Fruit fly (Drosophila melanogaster): ENCODE results near the gene Crz.

Crz gene

dm6 chr3R:14297489-14297888 lies 17.2 kb upstream of the Crz start:
- TF ChIP-seq Myc (optimal IDR thresholded peaks at IDR 0.05) (no peak), ttk (optimal IDR thresholded peaks at IDR 0.05) (no peak), Sin3A (optimal IDR thresholded peaks at IDR 0.05) (no peak), psq (optimal IDR thresholded peaks at IDR 0.05) (no peak), insv (optimal IDR thresholded peaks at IDR 0.05) (no peak), h (optimal IDR thresholded peaks at IDR 0.05) (no peak)

- no peak for TF ChIP-seq Sin3A (optimal IDR thresholded peaks at IDR 0.05)
- no peak for TF ChIP-seq ttk (optimal IDR thresholded peaks at IDR 0.05)
- no peak for TF ChIP-seq Myc (optimal IDR thresholded peaks at IDR 0.05)
- TF ChIP-seq h (optimal IDR thresholded peaks at IDR 0.05) = no peak
Measured at dm6 chr3R:14298078-14298896, 16.4 kb upstream of the Crz start.

DNA sequence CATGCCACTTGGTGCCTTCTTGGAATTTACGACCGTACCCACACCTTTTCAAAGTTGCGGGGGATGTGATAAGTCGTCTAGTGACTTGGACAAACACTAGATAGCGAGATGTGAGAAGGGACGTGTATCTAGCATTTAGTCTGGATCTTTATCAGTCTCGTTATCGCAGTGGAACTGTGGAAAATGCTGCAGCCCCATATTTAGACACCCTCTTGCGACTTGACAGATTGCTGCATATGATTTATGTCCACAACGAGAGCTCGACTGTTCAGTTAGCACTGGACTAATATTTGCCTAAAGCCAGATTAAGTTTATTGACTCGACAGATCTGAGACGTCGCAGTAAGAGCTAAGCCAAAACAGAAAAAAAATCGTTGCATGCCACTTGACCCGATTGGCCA lies 14.8 kb upstream of the Crz start:
- no peak for TF ChIP-seq h (optimal IDR thresholded peaks at IDR 0.05)
- TF ChIP-seq insv (optimal IDR thresholded peaks at IDR 0.05) = no peak

dm6 chr3R:14302128-14302527 lies 12.5 kb upstream of the Crz start, which contains the start of gene IFT54:
Gene IFT54, plus strand, starts transcription at chr3R:14302428.
- TF ChIP-seq insv (optimal IDR thresholded peaks at IDR 0.05) (no peak), psq (optimal IDR thresholded peaks at IDR 0.05) (no peak), h (optimal IDR thresholded peaks at IDR 0.05) (no peak), Sin3A (optimal IDR thresholded peaks at IDR 0.05) (no peak), Myc (optimal IDR thresholded peaks at IDR 0.05) (no peak), ttk (optimal IDR thresholded peaks at IDR 0.05) (no peak)

dm6 chr3R:14307972-14308673 lies 6.5 kb upstream of the Crz start:
- no peak for TF ChIP-seq ttk (optimal IDR thresholded peaks at IDR 0.05)
- no peak for TF ChIP-seq insv (optimal IDR thresholded peaks at IDR 0.05)
- no peak for TF ChIP-seq h (optimal IDR thresholded peaks at IDR 0.05)
- no peak for TF ChIP-seq Sin3A (optimal IDR thresholded peaks at IDR 0.05)

DNA sequence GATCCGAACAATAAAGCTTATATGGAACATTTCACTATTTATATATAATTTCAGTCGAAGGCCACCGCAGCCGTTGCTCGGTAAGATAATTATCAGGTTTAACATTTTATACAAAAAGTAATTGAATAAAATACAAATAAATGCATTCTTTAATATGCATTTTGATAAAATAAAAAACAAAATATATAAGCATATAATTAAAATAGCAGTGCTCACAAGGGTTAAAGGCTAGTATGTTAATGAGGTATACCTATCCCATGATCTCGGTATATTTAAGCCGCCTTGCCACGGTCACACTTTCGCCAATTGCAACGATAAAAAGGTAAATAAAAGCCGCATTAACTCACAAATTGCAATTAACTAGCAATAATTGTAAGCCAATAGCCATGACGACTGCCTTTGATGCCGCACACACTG lies 5.8 kb upstream of the Crz start, which contains the start of gene Polr2I:
Polr2I (plus strand) TSS at position 289 of the 417 bp plus-strand sequence.
- TF ChIP-seq psq (optimal IDR thresholded peaks at IDR 0.05) = no peak
- TF ChIP-seq insv (optimal IDR thresholded peaks at IDR 0.05) = no peak
- no peak for TF ChIP-seq Myc (optimal IDR thresholded peaks at IDR 0.05)
- TF ChIP-seq h (optimal IDR thresholded peaks at IDR 0.05) = no peak
- TF ChIP-seq ttk (optimal IDR thresholded peaks at IDR 0.05) = no peak
- no peak for TF ChIP-seq Sin3A (optimal IDR thresholded peaks at IDR 0.05)

DNA sequence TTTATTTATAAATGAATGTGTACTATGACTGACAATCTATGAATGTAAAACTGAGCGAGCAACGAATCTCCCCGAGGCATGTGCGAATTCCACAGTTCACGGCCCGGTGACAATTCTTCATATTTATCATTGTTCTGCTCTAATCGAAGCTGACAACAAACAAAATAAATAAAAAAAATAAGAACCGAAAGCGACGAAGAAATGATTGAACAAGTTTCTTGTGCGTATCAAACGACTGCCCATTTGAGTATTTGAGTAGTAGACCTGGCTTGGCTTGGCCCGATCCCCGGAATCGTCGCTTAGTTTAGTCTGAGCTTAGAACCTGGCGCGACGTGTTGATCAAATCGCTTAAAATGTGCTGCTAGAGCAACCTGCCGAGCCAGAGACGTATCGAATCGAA lies 4.6 kb upstream of the Crz start, which contains the start of gene CG31321:
CG31321 (plus strand) TSS at position 301 of the 400 bp plus-strand sequence.
- TF ChIP-seq h (optimal IDR thresholded peaks at IDR 0.05) = no peak
- TF ChIP-seq Sin3A (optimal IDR thresholded peaks at IDR 0.05) = no peak
- TF ChIP-seq psq (optimal IDR thresholded peaks at IDR 0.05) = no peak
- no peak for TF ChIP-seq ttk (optimal IDR thresholded peaks at IDR 0.05)
- TF ChIP-seq Myc (optimal IDR thresholded peaks at IDR 0.05) = no peak
- TF ChIP-seq insv (optimal IDR thresholded peaks at IDR 0.05) = no peak

DNA sequence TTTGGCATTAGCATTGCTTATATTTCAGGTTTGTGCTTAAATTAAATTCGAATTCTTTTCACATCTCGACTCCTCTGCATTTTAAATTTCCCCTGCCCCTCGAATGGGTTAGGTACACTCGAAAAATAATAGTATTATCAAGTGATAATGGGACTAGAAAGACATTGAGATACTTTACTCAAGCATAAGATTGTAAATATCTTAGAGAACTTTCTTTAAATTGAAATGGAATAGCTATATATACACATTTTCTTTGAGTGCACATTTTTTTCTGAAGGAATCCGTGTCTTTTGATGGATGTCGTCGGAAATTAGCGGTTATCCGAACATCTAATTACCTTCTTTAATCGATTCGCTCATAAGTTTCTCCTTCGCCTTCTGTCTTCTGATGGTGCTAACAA lies 3.6 kb upstream of the Crz start:
- no peak for TF ChIP-seq psq (optimal IDR thresholded peaks at IDR 0.05)
- no peak for TF ChIP-seq Myc (optimal IDR thresholded peaks at IDR 0.05)
- TF ChIP-seq h (optimal IDR thresholded peaks at IDR 0.05) = no peak
- TF ChIP-seq Sin3A (optimal IDR thresholded peaks at IDR 0.05) = no peak
- TF ChIP-seq insv (optimal IDR thresholded peaks at IDR 0.05) = no peak
- no peak for TF ChIP-seq ttk (optimal IDR thresholded peaks at IDR 0.05)

DNA sequence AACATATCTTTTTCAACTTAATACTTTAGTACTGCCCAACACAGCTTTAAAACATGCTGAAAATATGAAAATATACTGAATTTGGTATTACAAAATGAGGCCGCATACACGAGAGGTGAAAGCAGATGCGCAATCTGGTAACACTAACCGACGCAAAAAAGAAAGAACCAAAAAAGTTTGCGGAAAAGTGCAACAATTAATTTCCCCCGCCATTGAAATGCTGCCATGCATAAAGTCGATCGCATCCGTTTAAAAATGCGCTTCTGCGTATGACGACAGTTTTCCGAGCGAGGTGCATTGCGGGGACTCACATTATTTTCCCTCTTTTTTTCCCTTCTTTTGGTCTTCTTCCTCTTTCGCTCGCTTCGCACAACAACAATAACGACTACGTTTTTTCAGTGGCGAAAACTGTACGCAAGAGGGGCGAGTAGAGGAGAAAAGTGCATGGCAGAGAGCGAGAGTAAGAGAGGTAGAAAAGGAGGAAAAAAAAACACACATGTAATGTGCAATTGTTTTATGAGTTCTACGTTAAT lies 1.3 kb downstream of the Crz start, which contains the start of gene Set8:
Set8 (plus strand) TSS at position 127 of the 533 bp plus-strand sequence.
- no peak for TF ChIP-seq h (optimal IDR thresholded peaks at IDR 0.05)
- TF ChIP-seq insv (optimal IDR thresholded peaks at IDR 0.05) = no peak
- no peak for TF ChIP-seq Myc (optimal IDR thresholded peaks at IDR 0.05)
- no peak for TF ChIP-seq ttk (optimal IDR thresholded peaks at IDR 0.05)
- no peak for TF ChIP-seq psq (optimal IDR thresholded peaks at IDR 0.05)
- no peak for TF ChIP-seq Sin3A (optimal IDR thresholded peaks at IDR 0.05)

- no peak for TF ChIP-seq Sin3A (optimal IDR thresholded peaks at IDR 0.05)
- no peak for TF ChIP-seq h (optimal IDR thresholded peaks at IDR 0.05)
- no peak for TF ChIP-seq Myc (optimal IDR thresholded peaks at IDR 0.05)
- no peak for TF ChIP-seq insv (optimal IDR thresholded peaks at IDR 0.05)
- TF ChIP-seq psq (optimal IDR thresholded peaks at IDR 0.05) = no peak
- no peak for TF ChIP-seq ttk (optimal IDR thresholded peaks at IDR 0.05)
Measured at dm6 chr3R:14326250-14327112, 11.8 kb downstream of the Crz start, which contains the start of the genes Afti and ATPsynE. Gene Afti, minus strand, starts transcription at chr3R:14326689. Gene ATPsynE, plus strand, starts transcription at chr3R:14326947.

- TF ChIP-seq Sin3A (optimal IDR thresholded peaks at IDR 0.05) (no peak), insv (optimal IDR thresholded peaks at IDR 0.05) (no peak), Myc (optimal IDR thresholded peaks at IDR 0.05) (no peak), ttk (optimal IDR thresholded peaks at IDR 0.05) (no peak), h (optimal IDR thresholded peaks at IDR 0.05) (no peak), psq (optimal IDR thresholded peaks at IDR 0.05) (no peak)
Measured at dm6 chr3R:14327113-14327466, 12.4 kb downstream of the Crz start.
